Fruit fly (Drosophila melanogaster) whole organism, prepupa: ENCODE measurements around the gene Hers.

Experiments used
- Blimp-1 ChIP-seq: fragments of 200-800 bp; sonication (Bioruptor generic); optimal IDR thresholded peaks from 3 replicates; lab custom pipeline; 2017; ENCODE audit warnings: missing biosample characterization, missing genetic modification characterization, mild to moderate bottlenecking, moderate library complexity, missing genetic modification reagents
- CG10669 ChIP-seq: fragments of 200-800 bp; sonication (Bioruptor generic); optimal IDR thresholded peaks from 3 replicates; lab custom pipeline; 2018; ENCODE audit warnings: missing biosample characterization, mild to moderate bottlenecking, missing genetic modification characterization, moderate library complexity
- CG6792 ChIP-seq: fragments of 200-800 bp; sonication (Bioruptor generic); optimal IDR thresholded peaks from 3 replicates; lab custom pipeline; 2016; ENCODE audit warnings: missing biosample characterization, missing genetic modification characterization
- OdsH ChIP-seq: fragments of 200-800 bp; sonication (Bioruptor generic); optimal IDR thresholded peaks from 3 replicates; lab custom pipeline; 2016; ENCODE audit warnings: missing biosample characterization, missing genetic modification characterization
- Smox ChIP-seq: fragments of 200-800 bp; sonication (Bioruptor generic); optimal IDR thresholded peaks from 3 replicates; lab custom pipeline; 2016; ENCODE audit warnings: missing biosample characterization, missing genetic modification characterization
- dac ChIP-seq: fragments of 200-800 bp; sonication (Bioruptor generic); optimal IDR thresholded peaks from 2 replicates; lab custom pipeline; 2017; ENCODE audit warnings: missing biosample characterization, mild to moderate bottlenecking, missing genetic modification characterization

DNA sequence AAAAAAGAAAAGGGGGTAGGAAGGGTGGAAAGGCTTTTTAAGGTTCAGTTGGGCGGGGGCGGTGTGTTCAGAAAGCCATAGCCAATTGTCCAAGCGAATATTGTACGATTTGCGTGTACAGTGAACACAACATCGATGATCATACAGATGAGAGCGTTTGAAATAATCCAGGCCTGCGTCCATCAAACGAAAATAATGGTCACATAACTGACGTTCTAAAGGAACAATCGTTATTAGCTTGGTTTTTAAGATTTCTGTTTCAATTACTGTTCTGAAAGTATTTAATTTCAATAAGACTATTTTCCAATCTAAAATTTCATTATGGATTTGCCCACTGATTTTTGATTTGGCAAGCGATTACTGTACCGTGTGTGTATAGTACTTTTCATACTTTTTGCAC is 40.8 kb upstream of the Hers start:
- no peak for TF ChIP-seq CG6792 (GFP tag; lab: Kevin White, UChicago)
- TF ChIP-seq CG10669 (GFP tag; lab: Kevin White, UChicago), result no peak
- TF ChIP-seq dac (GFP tag; lab: Kevin White, UChicago), result no peak
- TF ChIP-seq Smox, result no peak
- no peak for TF ChIP-seq OdsH (GFP tag; lab: Kevin White, UChicago)
- no peak for TF ChIP-seq Blimp-1 (GFP tag; lab: Kevin White, UChicago)
